Fruit fly (Drosophila melanogaster) whole organism, embryonic: ENCODE measurements around the gene side-IV.

Source experiments
- CG10565 ChIP-seq: fragments of 200-800 bp; sonication (Bioruptor generic); optimal IDR thresholded peaks from 3 replicates; lab custom pipeline; 2016; ENCODE audit warnings: missing biosample characterization, mild to moderate bottlenecking, missing genetic modification characterization
- CG11085 ChIP-seq: fragments of 200-800 bp; sonication (Bioruptor generic); IDR thresholded peaks from 2 replicates; pipeline ENCODE4 v1.3.6; 2022; ENCODE audit warnings: missing biosample characterization, missing genetic modification characterization
- CG11504 ChIP-seq: fragments of 200-800 bp; sonication (Bioruptor generic); optimal IDR thresholded peaks from 3 replicates; lab custom pipeline; 2019; ENCODE audit warnings: missing biosample characterization, mild to moderate bottlenecking, missing genetic modification characterization, moderate library complexity
- CG12391 ChIP-seq: fragments of 200-800 bp; sonication (Bioruptor generic); optimal IDR thresholded peaks from 3 replicates; lab custom pipeline; 2018; ENCODE audit warnings: missing biosample characterization, mild to moderate bottlenecking, missing genetic modification characterization, moderate library complexity
- CG14014 ChIP-seq: fragments of 200-800 bp; sonication (Bioruptor generic); IDR thresholded peaks from 2 replicates; pipeline ENCODE4 v1.3.6; 2022; ENCODE audit warnings: missing biosample characterization, missing genetic modification characterization
- CG14710 ChIP-seq: fragments of 200-800 bp; sonication (Bioruptor generic); optimal IDR thresholded peaks from 3 replicates; lab custom pipeline; 2019; ENCODE audit warnings: missing biosample characterization, mild to moderate bottlenecking, missing genetic modification characterization, moderate library complexity
- CG15269 ChIP-seq: fragments of 200-800 bp; sonication (Bioruptor generic); optimal IDR thresholded peaks from 2 replicates; lab custom pipeline; 2018; ENCODE audit warnings: missing biosample characterization, mild to moderate bottlenecking, missing genetic modification characterization, moderate library complexity
- CG15696 ChIP-seq: fragments of 200-800 bp; sonication (Bioruptor generic); optimal IDR thresholded peaks from 2 replicates; lab custom pipeline; 2019; ENCODE audit warnings: missing biosample characterization, mild to moderate bottlenecking, missing genetic modification characterization, moderate library complexity
- CG1603 ChIP-seq: fragments of 200-800 bp; sonication (Bioruptor generic); optimal IDR thresholded peaks from 2 replicates; lab custom pipeline; 2019; ENCODE audit warnings: missing biosample characterization, mild to moderate bottlenecking, missing genetic modification characterization, moderate library complexity
- CG17612 ChIP-seq: fragments of 200-800 bp; sonication (Bioruptor generic); IDR thresholded peaks from 2 replicates; pipeline ENCODE4 v1.3.6; 2022; ENCODE audit warnings: missing biosample characterization, missing genetic modification characterization
- CG2712 ChIP-seq: fragments of 200-800 bp; optimal IDR thresholded peaks from 3 replicates; lab custom pipeline; 2019; ENCODE audit warnings: missing biosample characterization, mild to moderate bottlenecking, missing genetic modification characterization, moderate library complexity
- CG4617 ChIP-seq: fragments of 200-800 bp; sonication (Bioruptor generic); optimal IDR thresholded peaks from 3 replicates; lab custom pipeline; 2016; ENCODE audit warnings: missing biosample characterization, missing genetic modification characterization, borderline replicate concordance
- CG4707 ChIP-seq: fragments of 200-800 bp; sonication (Bioruptor generic); optimal IDR thresholded peaks from 2 replicates; lab custom pipeline; 2018; ENCODE audit warnings: missing biosample characterization, mild to moderate bottlenecking, missing genetic modification characterization, moderate library complexity
- CG4730 ChIP-seq: fragments of 200-800 bp; sonication (Bioruptor generic); IDR thresholded peaks from 2 replicates; pipeline ENCODE4 v1.3.6; 2022; ENCODE audit warnings: missing biosample characterization, missing genetic modification characterization
- CG4854 ChIP-seq: fragments of 200-800 bp; sonication (Bioruptor generic); optimal IDR thresholded peaks from 2 replicates; lab custom pipeline; 2016; ENCODE audit warnings: missing biosample characterization, missing genetic modification characterization, inconsistent platforms
- CG7987 ChIP-seq: fragments of 200-800 bp; sonication (Bioruptor generic); optimal IDR thresholded peaks from 2 replicates; lab custom pipeline; 2018; ENCODE audit warnings: missing biosample characterization, mild to moderate bottlenecking, missing genetic modification characterization, moderate library complexity
- CG8924 ChIP-seq: fragments of 200-800 bp; optimal IDR thresholded peaks from 3 replicates; lab custom pipeline; 2019; ENCODE audit warnings: missing biosample characterization, mild to moderate bottlenecking, missing genetic modification characterization, moderate library complexity
- CG9727 ChIP-seq: fragments of 200-800 bp; sonication (Bioruptor generic); optimal IDR thresholded peaks from 3 replicates; lab custom pipeline; 2017; ENCODE audit warnings: missing biosample characterization, mild to moderate bottlenecking, missing genetic modification characterization
- Camta ChIP-seq: fragments of 200-800 bp; sonication (Bioruptor generic); optimal IDR thresholded peaks from 2 replicates; lab custom pipeline; 2016; ENCODE audit warnings: missing biosample characterization, missing genetic modification characterization
- D19A ChIP-seq: fragments of 200-800 bp; optimal IDR thresholded peaks from 3 replicates; lab custom pipeline; 2019; ENCODE audit warnings: missing biosample characterization, mild to moderate bottlenecking, missing genetic modification characterization, moderate library complexity
- Gug ChIP-seq: fragments of 200-800 bp; sonication (Bioruptor generic); IDR thresholded peaks from 4 replicates; pipeline ENCODE4 v1.3.6; 2022; ENCODE audit warnings: missing biosample characterization, missing genetic modification characterization
- Hr78 ChIP-seq, 2 experiments: fragments of 200-800 bp in 1 of 2; fragments of >200 bp in 1 of 2; sonication (Bioruptor generic) in 1 of 2; optimal IDR thresholded peaks; 2 replicates each; lab custom pipeline; 2017 to 2019; ENCODE audit warnings: missing biosample characterization in 2 of 2, missing genetic modification characterization in 2 of 2, mild to moderate bottlenecking in 1 of 2, moderate library complexity in 1 of 2
- Pdp1 ChIP-seq, 2 experiments: fragments of 200-800 bp; sonication (Bioruptor generic); optimal IDR thresholded peaks; 3 replicates each; lab custom pipeline; 2016; ENCODE audit warnings: missing biosample characterization in 2 of 2, missing genetic modification characterization in 2 of 2, mild to moderate bottlenecking in 1 of 2, moderate library complexity in 1 of 2
- Six4 ChIP-seq: fragments of 200-800 bp; sonication (Bioruptor generic); optimal IDR thresholded peaks from 2 replicates; lab custom pipeline; 2016; ENCODE audit warnings: missing biosample characterization, missing genetic modification characterization
- Spps ChIP-seq: fragments of 200-800 bp; sonication (Bioruptor generic); optimal IDR thresholded peaks from 2 replicates; lab custom pipeline; 2018; ENCODE audit warnings: missing biosample characterization, mild to moderate bottlenecking, missing genetic modification characterization
- Stat92E ChIP-seq, 3 experiments: fragments of >200 bp in 2 of 3; fragments of 200-800 bp in 1 of 3; sonication (Bioruptor generic) in 1 of 3; optimal IDR thresholded peaks; 2 replicates each; lab custom pipeline; 2017 to 2019; ENCODE audit warnings: missing biosample characterization in 3 of 3, missing genetic modification characterization in 3 of 3, mild to moderate bottlenecking in 1 of 3, moderate library complexity in 1 of 3
- Xrp1 ChIP-seq: fragments of 200-800 bp; sonication (Bioruptor generic); IDR thresholded peaks from 2 replicates; pipeline ENCODE4 v1.3.6; 2022; ENCODE audit warnings: missing biosample characterization, missing genetic modification characterization
- ac ChIP-seq: fragments of 200-800 bp; sonication (Bioruptor generic); optimal IDR thresholded peaks from 3 replicates; lab custom pipeline; 2017; ENCODE audit warnings: missing biosample characterization, mild to moderate bottlenecking, missing genetic modification characterization
- cg ChIP-seq: fragments of 200-800 bp; sonication (Bioruptor generic); optimal IDR thresholded peaks from 3 replicates; lab custom pipeline; 2019; ENCODE audit warnings: missing biosample characterization, mild to moderate bottlenecking, missing genetic modification characterization, moderate library complexity
- croc ChIP-seq: fragments of 200-800 bp; sonication (Bioruptor generic); conservative IDR thresholded peaks from 3 replicates; pipeline ENCODE4 v1.3.6; 2022; ENCODE audit warnings: missing biosample characterization, missing genetic modification characterization
- dimm ChIP-seq: fragments of 200-800 bp; sonication (Bioruptor generic); IDR thresholded peaks from 2 replicates; pipeline ENCODE4 v1.3.6; 2022; ENCODE audit warnings: missing biosample characterization, missing genetic modification characterization
- emc ChIP-seq: fragments of 200-800 bp; sonication (Bioruptor generic); optimal IDR thresholded peaks from 2 replicates; lab custom pipeline; 2016; ENCODE audit warnings: missing biosample characterization, missing genetic modification characterization
- fd96Cb ChIP-seq: fragments of 200-800 bp; sonication (Bioruptor generic); optimal IDR thresholded peaks from 2 replicates; lab custom pipeline; 2018; ENCODE audit warnings: missing biosample characterization, mild to moderate bottlenecking, missing genetic modification characterization, moderate library complexity
- gcm2 ChIP-seq: fragments of 200-800 bp; sonication (Bioruptor generic); optimal IDR thresholded peaks from 2 replicates; lab custom pipeline; 2016; ENCODE audit warnings: missing biosample characterization, missing genetic modification characterization
- gem ChIP-seq: fragments of 200-800 bp; sonication (Bioruptor generic); optimal IDR thresholded peaks from 2 replicates; lab custom pipeline; 2019; ENCODE audit warnings: missing biosample characterization, mild to moderate bottlenecking, missing genetic modification characterization, moderate library complexity
- gsb-n ChIP-seq: fragments of 200-800 bp; sonication (Bioruptor generic); optimal IDR thresholded peaks from 3 replicates; lab custom pipeline; 2018; ENCODE audit warnings: missing biosample characterization, mild to moderate bottlenecking, missing genetic modification characterization
- insv ChIP-seq, 2 experiments: fragments of 200-800 bp; sonication (Bioruptor generic); optimal IDR thresholded peaks; 3 replicates each; lab custom pipeline; 2016 to 2018; ENCODE audit warnings: missing biosample characterization in 2 of 2, missing genetic modification characterization in 2 of 2
- org-1 ChIP-seq: fragments of 200-800 bp; sonication (Bioruptor generic); optimal IDR thresholded peaks from 2 replicates; lab custom pipeline; 2017; ENCODE audit warnings: missing biosample characterization, missing genetic modification characterization
- sc ChIP-seq, 3 experiments: fragments of >200 bp in 2 of 3; fragments of 200-800 bp in 1 of 3; sonication (Bioruptor generic) in 1 of 3; optimal IDR thresholded peaks; 2 replicates in 2 of 3; 3 replicates in 1 of 3; lab custom pipeline; 2017; ENCODE audit warnings: mild to moderate bottlenecking in 1 of 3, missing biosample characterization in 1 of 3, missing genetic modification characterization in 1 of 3, missing genetic modification reagents in 1 of 3
- sens ChIP-seq: fragments of 200-800 bp; sonication (Bioruptor generic); peaks from one replicate; lab custom pipeline; 2016; ENCODE audit warnings: missing biosample characterization, missing genetic modification characterization
- seq ChIP-seq: fragments of 200-800 bp; sonication (Bioruptor generic); IDR thresholded peaks from 2 replicates; pipeline ENCODE4 v1.3.6; 2022; ENCODE audit warnings: missing biosample characterization, missing genetic modification characterization
- sna ChIP-seq: fragments of 200-800 bp; sonication (Bioruptor generic); IDR thresholded peaks from 2 replicates; pipeline ENCODE4 v1.3.6; 2022; ENCODE audit warnings: missing biosample characterization, missing genetic modification characterization; ENCODE audit not compliant: partially characterized antibody
- tio ChIP-seq: fragments of 200-800 bp; sonication (Bioruptor generic); optimal IDR thresholded peaks from 2 replicates; lab custom pipeline; 2017; ENCODE audit warnings: missing biosample characterization, missing genetic modification characterization, inconsistent platforms
- tll ChIP-seq, 2 experiments: fragments of 200-800 bp in 1 of 2; fragments of >200 bp in 1 of 2; sonication (Bioruptor generic) in 1 of 2; optimal IDR thresholded peaks; 2 replicates each; lab custom pipeline; 2017 to 2019; ENCODE audit warnings: missing biosample characterization in 2 of 2, missing genetic modification characterization in 2 of 2, mild to moderate bottlenecking in 1 of 2, moderate library complexity in 1 of 2
- twi ChIP-seq: fragments of 200-800 bp; optimal IDR thresholded peaks from 2 replicates; lab custom pipeline; 2019; ENCODE audit warnings: missing biosample characterization, mild to moderate bottlenecking, missing genetic modification characterization, moderate library complexity
- zfh1 ChIP-seq: fragments of 200-800 bp; sonication (Bioruptor generic); IDR thresholded peaks from 3 replicates; pipeline ENCODE4 v1.3.6; 2022; ENCODE audit warnings: missing biosample characterization, missing genetic modification characterization

The side-IV gene

dm6 chr3R:13404841-13405441, 45.4 kb upstream of the side-IV start, which contains the start of gene yellow-e3 (continued):
- TF ChIP-seq cg (GFP tag; lab: Kevin White, UChicago) (no peak), CG10565 (GFP tag; lab: Kevin White, UChicago) (no peak), CG11085 (GFP tag; lab: Robert Waterston, UW) (no peak), gsb-n (peak; percentile 39), Spps (peak; percentile 43), sc (optimal IDR thresholded peaks at IDR 0.05; lab: Kevin White, UChicago) (no peak), sc (GFP tag; optimal IDR thresholded peaks at IDR 0.05; lab: Kevin White, UChicago) (peak; percentile 5), org-1 (GFP tag; lab: Kevin White, UChicago) (no peak), Six4 (GFP tag; lab: Kevin White, UChicago) (no peak), CG14014 (GFP tag; lab: Robert Waterston, UW) (no peak), zfh1 (GFP tag; lab: Robert Waterston, UW) (peak; percentile 64; the same call in 2 of the 3 replicates), tio (GFP tag; lab: Kevin White, UChicago) (no peak), CG15696 (tag; lab: Kevin White, UChicago) (peak; percentile 90), fd96Cb (tag; lab: Kevin White, UChicago) (peak; percentile 20), CG1603 (tag; lab: Kevin White, UChicago) (no peak), twi (tag; lab: Kevin White, UChicago) (peak; percentile 25), dimm (GFP tag; lab: Robert Waterston, UW) (no peak), CG4730 (GFP tag; lab: Robert Waterston, UW) (no peak), tll (GFP tag; optimal IDR thresholded peaks at IDR 0.05; lab: Kevin White, UChicago) (peak in 1 of 2 experiments; percentile 75), emc (GFP tag; lab: Kevin White, UChicago) (no peak), Xrp1 (GFP tag; lab: Robert Waterston, UW) (peak; percentile 72), sens (GFP tag; lab: Kevin White, UChicago) (peak; percentile 61), Camta (no peak), sna (GFP tag; lab: Robert Waterston, UW) (no peak), Stat92E (GFP tag; optimal IDR thresholded peaks at IDR 0.05; lab: Kevin White, UChicago) (no peak), CG14710 (peak; percentile 71), croc (GFP tag; lab: Robert Waterston, UW) (0 out of 3 replicates have a peak, but pooled peaks have one; percentile 23), ac (GFP tag; lab: Kevin White, UChicago) (peak; percentile 42), CG4707 (no peak), CG9727 (GFP tag; lab: Kevin White, UChicago) (peak; percentile 75), CG17612 (GFP tag; lab: Robert Waterston, UW) (no peak), CG4854 (GFP tag; lab: Kevin White, UChicago) (no peak), CG2712 (tag; lab: Kevin White, UChicago) (peak; percentile 74), gcm2 (GFP tag; lab: Kevin White, UChicago) (no peak)

- peak; percentile 23 for TF ChIP-seq CG15269
- TF ChIP-seq D19A = peak; percentile 77
- TF ChIP-seq CG4617 (GFP tag; lab: Kevin White, UChicago) = no peak
- no peak for TF ChIP-seq seq (GFP tag; lab: Robert Waterston, UW)
- no peak for TF ChIP-seq CG12391
- TF ChIP-seq Gug (GFP tag; lab: Robert Waterston, UW) = no peak
- TF ChIP-seq Pdp1 (GFP tag; optimal IDR thresholded peaks at IDR 0.05; lab: Kevin White, UChicago) = no peak
- TF ChIP-seq Hr78 (GFP tag; optimal IDR thresholded peaks at IDR 0.05; lab: Kevin White, UChicago) = no peak
- peak; percentile 29 for TF ChIP-seq gem (tag; lab: Kevin White, UChicago)
- no peak for TF ChIP-seq CG7987 (GFP tag; lab: Kevin White, UChicago)
- TF ChIP-seq insv (GFP tag; optimal IDR thresholded peaks at IDR 0.05; lab: Kevin White, UChicago) = peak in 1 of 2 experiments; percentile 25
- peak; percentile 3 for TF ChIP-seq CG11504
- peak; percentile 27 for TF ChIP-seq CG8924
Observed at dm6 chr3R:13406898-13407297, 43.5 kb upstream of the side-IV start, which contains the start of gene yellow-e2. Gene yellow-e2 (minus strand): TSS chr3R:13406998.
